Fruit fly (Drosophila melanogaster) whole organism, embryonic: ENCODE results near the gene CG14227.
A peak's percentile ranks its signal among the peaks of the same experiment; 100 is the strongest.

ENCODE experiments used
- B-H2 ChIP-seq: fragments of 200-800 bp; sonication (Bioruptor generic); optimal IDR thresholded peaks from 2 replicates; lab custom pipeline; 2018; ENCODE audit warnings: missing biosample characterization, mild to moderate bottlenecking, missing genetic modification characterization
- CG11093 ChIP-seq: fragments of 200-800 bp; sonication (Bioruptor generic); IDR thresholded peaks from 3 replicates; pipeline ENCODE4 v1.3.6; 2022; ENCODE audit warnings: missing biosample characterization, missing genetic modification characterization
- CG12071 ChIP-seq: fragments of 200-800 bp; sonication (Bioruptor generic); optimal IDR thresholded peaks from 3 replicates; lab custom pipeline; 2018; ENCODE audit warnings: missing biosample characterization, mild to moderate bottlenecking, missing genetic modification characterization
- CG12942 ChIP-seq: fragments of 200-800 bp; sonication (Bioruptor generic); optimal IDR thresholded peaks from 3 replicates; lab custom pipeline; 2016; ENCODE audit warnings: missing biosample characterization, missing genetic modification characterization
- CG15479 ChIP-seq: fragments of 200-800 bp; sonication (Bioruptor generic); optimal IDR thresholded peaks from 3 replicates; lab custom pipeline; 2019; ENCODE audit warnings: missing biosample characterization, mild to moderate bottlenecking, missing genetic modification characterization, moderate library complexity
- CG1603 ChIP-seq: fragments of 200-800 bp; sonication (Bioruptor generic); optimal IDR thresholded peaks from 2 replicates; lab custom pipeline; 2019; ENCODE audit warnings: missing biosample characterization, mild to moderate bottlenecking, missing genetic modification characterization, moderate library complexity
- CG16813 ChIP-seq: fragments of 200-800 bp; sonication (Bioruptor generic); IDR thresholded peaks from 3 replicates; pipeline ENCODE4 v1.3.6; 2022; ENCODE audit warnings: missing biosample characterization, missing genetic modification characterization; ENCODE audit not compliant: partially characterized antibody
- CG16815 ChIP-seq: fragments of 200-800 bp; sonication (Bioruptor generic); optimal IDR thresholded peaks from 3 replicates; lab custom pipeline; 2017; ENCODE audit warnings: missing biosample characterization, mild to moderate bottlenecking, missing genetic modification characterization
- CG1792 ChIP-seq: fragments of 200-800 bp; sonication (Bioruptor generic); optimal IDR thresholded peaks from 2 replicates; lab custom pipeline; 2016; ENCODE audit warnings: missing biosample characterization, missing genetic modification characterization
- CG2120 ChIP-seq: fragments of 200-800 bp; sonication (Bioruptor generic); optimal IDR thresholded peaks from 3 replicates; lab custom pipeline; 2016; ENCODE audit warnings: missing biosample characterization, missing genetic modification characterization
- CG2875 ChIP-seq: fragments of 200-800 bp; sonication (Bioruptor generic); optimal IDR thresholded peaks from 2 replicates; lab custom pipeline; 2017; ENCODE audit warnings: missing biosample characterization, mild to moderate bottlenecking, missing genetic modification characterization, missing genetic modification reagents
- CG31365 ChIP-seq: fragments of 200-800 bp; sonication (Bioruptor generic); optimal IDR thresholded peaks from 2 replicates; lab custom pipeline; 2018; ENCODE audit warnings: missing biosample characterization, mild to moderate bottlenecking, missing genetic modification characterization
- CG33557 ChIP-seq: fragments of 200-800 bp; sonication (Bioruptor generic); optimal IDR thresholded peaks from 2 replicates; lab custom pipeline; 2019; ENCODE audit warnings: missing biosample characterization, mild to moderate bottlenecking, missing genetic modification characterization, moderate library complexity
- CG3995 ChIP-seq: fragments of 200-800 bp; sonication (Bioruptor generic); optimal IDR thresholded peaks from 3 replicates; lab custom pipeline; 2016; ENCODE audit warnings: missing biosample characterization, missing genetic modification characterization
- CG4360 ChIP-seq: fragments of 200-800 bp; sonication (Bioruptor generic); IDR thresholded peaks from 2 replicates; pipeline ENCODE4 v1.3.6; 2022; ENCODE audit warnings: missing biosample characterization, missing genetic modification characterization
- CG4707 ChIP-seq: fragments of 200-800 bp; sonication (Bioruptor generic); optimal IDR thresholded peaks from 2 replicates; lab custom pipeline; 2018; ENCODE audit warnings: missing biosample characterization, mild to moderate bottlenecking, missing genetic modification characterization, moderate library complexity
- CG5180 ChIP-seq: fragments of 200-800 bp; sonication (Bioruptor generic); optimal IDR thresholded peaks from 3 replicates; lab custom pipeline; 2017; ENCODE audit warnings: missing biosample characterization, missing genetic modification characterization, mild to moderate bottlenecking, moderate library complexity, missing genetic modification reagents
- CG6175 ChIP-seq: fragments of 200-800 bp; sonication (Bioruptor generic); IDR thresholded peaks from 3 replicates; pipeline ENCODE4 v1.3.6; 2022; ENCODE audit warnings: missing biosample characterization, missing genetic modification characterization
- CG9797 ChIP-seq: fragments of 200-800 bp; sonication (Bioruptor generic); optimal IDR thresholded peaks from 3 replicates; lab custom pipeline; 2018; ENCODE audit warnings: missing biosample characterization, mild to moderate bottlenecking, missing genetic modification characterization
- Camta ChIP-seq: fragments of 200-800 bp; sonication (Bioruptor generic); optimal IDR thresholded peaks from 2 replicates; lab custom pipeline; 2016; ENCODE audit warnings: missing biosample characterization, missing genetic modification characterization
- Dip2 ChIP-seq: fragments of 200-800 bp; sonication (Bioruptor generic); IDR thresholded peaks from 2 replicates; pipeline ENCODE4 v1.3.6; 2022; ENCODE audit warnings: missing biosample characterization, missing genetic modification characterization
- Doc2 ChIP-seq: fragments of 200-800 bp; sonication (Bioruptor generic); IDR thresholded peaks from 2 replicates; pipeline ENCODE4 v1.3.6; 2022; ENCODE audit warnings: missing biosample characterization, missing genetic modification characterization
- Fer1 ChIP-seq: fragments of 200-800 bp; sonication (Bioruptor generic); optimal IDR thresholded peaks from 2 replicates; lab custom pipeline; 2017; ENCODE audit warnings: missing biosample characterization, mild to moderate bottlenecking, missing genetic modification characterization
- HLH3B ChIP-seq: fragments of 200-800 bp; sonication (Bioruptor generic); IDR thresholded peaks from 2 replicates; pipeline ENCODE4 v1.3.6; 2022; ENCODE audit warnings: missing biosample characterization, missing genetic modification characterization
- Hand ChIP-seq: fragments of 200-800 bp; sonication (Bioruptor generic); optimal IDR thresholded peaks from 2 replicates; lab custom pipeline; 2017; ENCODE audit warnings: mild to moderate bottlenecking, missing biosample characterization, missing genetic modification reagents, missing genetic modification characterization
- Neu2 ChIP-seq: fragments of 200-800 bp; sonication (Bioruptor generic); optimal IDR thresholded peaks from 3 replicates; lab custom pipeline; 2016; ENCODE audit warnings: missing biosample characterization, missing genetic modification characterization, borderline replicate concordance
- Optix ChIP-seq: fragments of 200-800 bp; sonication (Bioruptor generic); IDR thresholded peaks from 3 replicates; pipeline ENCODE4 v1.3.6; 2022; ENCODE audit warnings: missing biosample characterization, missing genetic modification characterization
- Ravus ChIP-seq: fragments of 200-800 bp; sonication (Bioruptor generic); IDR thresholded peaks from 2 replicates; pipeline ENCODE4 v1.3.6; 2022; ENCODE audit warnings: missing biosample characterization, missing genetic modification characterization
- Tbp ChIP-seq: fragments of >200 bp; optimal IDR thresholded peaks from 2 replicates; lab custom pipeline; 2018; ENCODE audit warnings: missing biosample characterization, missing genetic modification characterization
- YL-1 ChIP-seq: fragments of 200-800 bp; sonication (Bioruptor generic); optimal IDR thresholded peaks from 3 replicates; lab custom pipeline; 2017; ENCODE audit warnings: missing biosample characterization, mild to moderate bottlenecking, missing genetic modification characterization
- ara ChIP-seq: fragments of 200-800 bp; sonication (Bioruptor generic); IDR thresholded peaks from 2 replicates; pipeline ENCODE4 v1.3.6; 2022; ENCODE audit warnings: missing biosample characterization, missing genetic modification characterization
- bab2 ChIP-seq: fragments of 200-800 bp; sonication (Bioruptor generic); optimal IDR thresholded peaks from 2 replicates; lab custom pipeline; 2016; ENCODE audit warnings: missing biosample characterization, missing genetic modification characterization
- bsh ChIP-seq, 2 experiments: fragments of 200-800 bp; sonication (Bioruptor generic); optimal IDR thresholded peaks; 2 replicates each; lab custom pipeline; 2017 to 2018; ENCODE audit warnings: mild to moderate bottlenecking in 2 of 2, missing biosample characterization in 2 of 2, missing genetic modification characterization in 2 of 2, moderate library complexity in 1 of 2
- dan ChIP-seq: fragments of 200-800 bp; sonication (Bioruptor generic); IDR thresholded peaks from 2 replicates; pipeline ENCODE4 v1.3.6; 2022; ENCODE audit warnings: missing biosample characterization, missing genetic modification characterization
- dmrt11E ChIP-seq: fragments of 200-800 bp; sonication (Bioruptor generic); optimal IDR thresholded peaks from 3 replicates; lab custom pipeline; 2018; ENCODE audit warnings: missing biosample characterization, mild to moderate bottlenecking, missing genetic modification characterization, moderate library complexity
- dysf ChIP-seq: fragments of 200-800 bp; sonication (Bioruptor generic); IDR thresholded peaks from 3 replicates; pipeline ENCODE4 v1.3.6; 2022; ENCODE audit warnings: missing biosample characterization, missing genetic modification characterization
- ems ChIP-seq: fragments of 200-800 bp; sonication (Bioruptor generic); optimal IDR thresholded peaks from 3 replicates; lab custom pipeline; 2016; ENCODE audit warnings: missing biosample characterization, missing genetic modification characterization
- fd64A ChIP-seq: fragments of 200-800 bp; sonication (Bioruptor generic); optimal IDR thresholded peaks from 3 replicates; lab custom pipeline; 2018; ENCODE audit warnings: missing biosample characterization, mild to moderate bottlenecking, missing genetic modification characterization
- fru ChIP-seq: fragments of >200 bp; optimal IDR thresholded peaks from 2 replicates; lab custom pipeline; 2017
- gce ChIP-seq: fragments of 200-800 bp; sonication (Bioruptor generic); IDR thresholded peaks from 3 replicates; pipeline ENCODE4 v1.3.6; 2022; ENCODE audit warnings: missing biosample characterization, missing genetic modification characterization
- gsb ChIP-seq: fragments of 200-800 bp; sonication (Bioruptor generic); IDR thresholded peaks from 2 replicates; pipeline ENCODE4 v1.3.6; 2022; ENCODE audit warnings: missing biosample characterization, missing genetic modification characterization
- h ChIP-seq: fragments of >200 bp; optimal IDR thresholded peaks from 2 replicates; lab custom pipeline; 2017
- insv ChIP-seq, 2 experiments: fragments of 200-800 bp; sonication (Bioruptor generic); optimal IDR thresholded peaks; 3 replicates each; lab custom pipeline; 2016 to 2018; ENCODE audit warnings: missing biosample characterization in 2 of 2, missing genetic modification characterization in 2 of 2
- jumu ChIP-seq: fragments of 200-800 bp; sonication (Bioruptor generic); optimal IDR thresholded peaks from 3 replicates; lab custom pipeline; 2016; ENCODE audit warnings: missing biosample characterization, missing genetic modification characterization
- lab ChIP-seq: fragments of 200-800 bp; sonication (Bioruptor generic); optimal IDR thresholded peaks from 3 replicates; lab custom pipeline; 2017; ENCODE audit warnings: missing biosample characterization, missing genetic modification characterization, mild to moderate bottlenecking, moderate library complexity, missing genetic modification reagents
- lmd ChIP-seq: fragments of 200-800 bp; sonication (Bioruptor generic); IDR thresholded peaks from 2 replicates; pipeline ENCODE4 v1.3.6; 2022; ENCODE audit warnings: missing biosample characterization, missing genetic modification characterization
- mam ChIP-seq: fragments of 200-800 bp; sonication (Bioruptor generic); optimal IDR thresholded peaks from 3 replicates; lab custom pipeline; 2016; ENCODE audit warnings: missing biosample characterization, missing genetic modification characterization
- pzg ChIP-seq: fragments of 200-800 bp; sonication (Bioruptor generic); optimal IDR thresholded peaks from 3 replicates; lab custom pipeline; 2018; ENCODE audit warnings: missing biosample characterization, mild to moderate bottlenecking, missing genetic modification characterization, moderate library complexity
- stc ChIP-seq: fragments of 200-800 bp; sonication (Bioruptor generic); IDR thresholded peaks from 2 replicates; pipeline ENCODE4 v1.3.6; 2022; ENCODE audit warnings: missing biosample characterization, missing genetic modification characterization
- vfl ChIP-seq: fragments of 200-800 bp; sonication (Bioruptor generic); optimal IDR thresholded peaks from 2 replicates; lab custom pipeline; 2016; ENCODE audit warnings: missing biosample characterization, missing genetic modification characterization

The CG14227 gene

dm6 chrX:19692951-19693698 is 4.4 kb upstream of the CG14227 start, which contains the start of gene Mer (continued):
- TF ChIP-seq vfl (GFP tag; lab: Kevin White, UChicago) (peak; percentile 76), Camta (peak; percentile 81), Fer1 (GFP tag; lab: Kevin White, UChicago) (peak; percentile 91), lmd (GFP tag; lab: Robert Waterston, UW) (peak; percentile 85), dmrt11E (tag; lab: Kevin White, UChicago) (peak; percentile 76), gsb (GFP tag; lab: Robert Waterston, UW) (peak; percentile 71), dan (no peak), Neu2 (GFP tag; lab: Kevin White, UChicago) (peak; percentile 62), CG4360 (GFP tag; lab: Robert Waterston, UW) (peak; percentile 62), CG6175 (GFP tag; lab: Robert Waterston, UW) (peak; percentile 62; the same call in 1 of the 3 replicates), Hand (GFP tag; lab: Kevin White, UChicago) (peak; percentile 80), CG12942 (GFP tag; lab: Kevin White, UChicago) (peak; percentile 79), Tbp (GFP tag; lab: Kevin White, UChicago) (no peak), insv (GFP tag; optimal IDR thresholded peaks at IDR 0.05; lab: Kevin White, UChicago) (peak in 1 of 2 experiments; percentile 45), mam (GFP tag; lab: Kevin White, UChicago) (peak; percentile 89), ems (peak; percentile 60), CG1792 (GFP tag; lab: Kevin White, UChicago) (peak; percentile 71), gce (peak; percentile 70; the same call in 1 of the 3 replicates), CG3995 (GFP tag; lab: Kevin White, UChicago) (peak; percentile 44), CG1603 (tag; lab: Kevin White, UChicago) (peak; percentile 93), dysf (GFP tag; lab: Robert Waterston, UW) (peak; percentile 90), fd64A (GFP tag; lab: Kevin White, UChicago) (peak; percentile 62), B-H2 (GFP tag; lab: Kevin White, UChicago) (peak; percentile 66), bsh (GFP tag; optimal IDR thresholded peaks at IDR 0.05; lab: Kevin White, UChicago) (peak; percentile 76 to 82), HLH3B (peak; percentile 83), CG9797 (GFP tag; lab: Kevin White, UChicago) (peak; percentile 67), CG2875 (GFP tag; lab: Kevin White, UChicago) (peak; percentile 63), CG4707 (peak; percentile 37), pzg (GFP tag; lab: Kevin White, UChicago) (peak; percentile 55), Ravus (GFP tag; lab: Robert Waterston, UW) (peak; percentile 34; the same call in 1 of the 2 replicates), CG16815 (GFP tag; lab: Kevin White, UChicago) (peak; percentile 66), CG16813 (GFP tag; lab: Robert Waterston, UW) (no peak), fru (lab: Kevin White, UChicago) (no peak), Doc2 (GFP tag; lab: Robert Waterston, UW) (no peak), CG5180 (GFP tag; lab: Kevin White, UChicago) (peak; percentile 63), lab (GFP tag; lab: Kevin White, UChicago) (peak; percentile 92), CG12071 (peak; percentile 90), CG15479 (peak; percentile 27), stc (GFP tag; lab: Robert Waterston, UW) (peak; percentile 83), Optix (peak; percentile 86), h (lab: Kevin White, UChicago) (no peak), CG2120 (peak; percentile 89), YL-1 (peak; percentile 71), ara (GFP tag; lab: Robert Waterston, UW) (peak; percentile 78), Dip2 (no peak; the same call in 1 of the 2 replicates), CG33557 (GFP tag; lab: Kevin White, UChicago) (peak; percentile 73), CG11093 (GFP tag; lab: Robert Waterston, UW) (peak; percentile 55; the same call in 2 of the 3 replicates), bab2 (GFP tag; lab: Kevin White, UChicago) (peak; percentile 81), jumu (peak; percentile 85), CG31365 (tag; lab: Kevin White, UChicago) (peak; percentile 72)
